Fruit fly (Drosophila melanogaster) whole organism, embryonic: ENCODE results near the gene AMPdeam.

Experiments
- Aef1 ChIP-seq: fragments of 200-800 bp; sonication (Bioruptor generic); IDR thresholded peaks from 3 replicates; pipeline ENCODE4 v1.3.6; 2022; ENCODE audit warnings: missing biosample characterization, missing genetic modification characterization
- Atf-2 ChIP-seq: fragments of 200-800 bp; sonication (Bioruptor generic); optimal IDR thresholded peaks from 2 replicates; lab custom pipeline; 2016; ENCODE audit warnings: missing biosample characterization, missing genetic modification characterization
- CG11504 ChIP-seq: fragments of 200-800 bp; sonication (Bioruptor generic); optimal IDR thresholded peaks from 3 replicates; lab custom pipeline; 2019; ENCODE audit warnings: missing biosample characterization, mild to moderate bottlenecking, missing genetic modification characterization, moderate library complexity
- CG1233 ChIP-seq: fragments of 200-800 bp; sonication (Bioruptor generic); optimal IDR thresholded peaks from 4 replicates; lab custom pipeline; 2018; ENCODE audit warnings: missing biosample characterization, mild to moderate bottlenecking, missing genetic modification characterization
- CG1529 ChIP-seq: fragments of 200-800 bp; sonication (Bioruptor generic); optimal IDR thresholded peaks from 3 replicates; lab custom pipeline; 2018; ENCODE audit warnings: missing biosample characterization, missing genetic modification characterization
- CG15479 ChIP-seq: fragments of 200-800 bp; sonication (Bioruptor generic); optimal IDR thresholded peaks from 3 replicates; lab custom pipeline; 2019; ENCODE audit warnings: missing biosample characterization, mild to moderate bottlenecking, missing genetic modification characterization, moderate library complexity
- CG17829 ChIP-seq: fragments of 200-800 bp; optimal IDR thresholded peaks from 2 replicates; lab custom pipeline; 2019; ENCODE audit warnings: missing biosample characterization, mild to moderate bottlenecking, missing genetic modification characterization, moderate library complexity
- CG17912 ChIP-seq: fragments of 200-800 bp; sonication (Bioruptor generic); optimal IDR thresholded peaks from 2 replicates; lab custom pipeline; 2018; ENCODE audit warnings: missing biosample characterization, mild to moderate bottlenecking, missing genetic modification characterization
- CG18619 ChIP-seq: fragments of 200-800 bp; sonication (Bioruptor generic); optimal IDR thresholded peaks from 3 replicates; lab custom pipeline; 2017; ENCODE audit warnings: missing biosample characterization, mild to moderate bottlenecking, missing genetic modification characterization
- CG18764 ChIP-seq: fragments of 200-800 bp; sonication (Bioruptor generic); optimal IDR thresholded peaks from 3 replicates; lab custom pipeline; 2016; ENCODE audit warnings: missing biosample characterization, missing genetic modification characterization
- CG2120 ChIP-seq: fragments of 200-800 bp; sonication (Bioruptor generic); optimal IDR thresholded peaks from 3 replicates; lab custom pipeline; 2016; ENCODE audit warnings: missing biosample characterization, missing genetic modification characterization
- CG2875 ChIP-seq: fragments of 200-800 bp; sonication (Bioruptor generic); optimal IDR thresholded peaks from 2 replicates; lab custom pipeline; 2017; ENCODE audit warnings: missing biosample characterization, mild to moderate bottlenecking, missing genetic modification characterization, missing genetic modification reagents
- CG3281 ChIP-seq: fragments of 200-800 bp; sonication (Bioruptor generic); optimal IDR thresholded peaks from 3 replicates; lab custom pipeline; 2017; ENCODE audit warnings: missing biosample characterization, mild to moderate bottlenecking, missing genetic modification characterization
- CG3407 ChIP-seq: fragments of 200-800 bp; sonication (Bioruptor generic); optimal IDR thresholded peaks from 2 replicates; lab custom pipeline; 2018; ENCODE audit warnings: missing biosample characterization, mild to moderate bottlenecking, missing genetic modification characterization
- CG6654 ChIP-seq: fragments of 200-800 bp; sonication (Bioruptor generic); optimal IDR thresholded peaks from 2 replicates; lab custom pipeline; 2017; ENCODE audit warnings: missing biosample characterization, mild to moderate bottlenecking, missing genetic modification characterization
- CG6683 ChIP-seq: fragments of 200-800 bp; sonication (Bioruptor generic); optimal IDR thresholded peaks from 2 replicates; lab custom pipeline; 2017; ENCODE audit warnings: missing biosample characterization, mild to moderate bottlenecking, missing genetic modification characterization, missing genetic modification reagents
- CG9727 ChIP-seq: fragments of 200-800 bp; sonication (Bioruptor generic); optimal IDR thresholded peaks from 3 replicates; lab custom pipeline; 2017; ENCODE audit warnings: missing biosample characterization, mild to moderate bottlenecking, missing genetic modification characterization
- Dfd ChIP-seq, 2 experiments: fragments of >200 bp; optimal IDR thresholded peaks; 2 replicates each; lab custom pipeline; 2017; ENCODE audit warnings: missing biosample characterization in 2 of 2, missing genetic modification characterization in 2 of 2
- HLH54F ChIP-seq: fragments of 200-800 bp; sonication (Bioruptor generic); optimal IDR thresholded peaks from 3 replicates; lab custom pipeline; 2016; ENCODE audit warnings: missing biosample characterization, missing genetic modification characterization
- Kr ChIP-seq: fragments of 200-800 bp; sonication (Bioruptor generic); optimal IDR thresholded peaks from 2 replicates; lab custom pipeline; 2017; ENCODE audit warnings: missing biosample characterization, mild to moderate bottlenecking, missing genetic modification characterization
- Med ChIP-seq: fragments of 200-800 bp; sonication (Bioruptor generic); peaks from one replicate; lab custom pipeline; 2016; ENCODE audit warnings: missing biosample characterization, missing genetic modification characterization, mild to moderate bottlenecking, inconsistent platforms, moderate library complexity
- Nf-YC ChIP-seq: fragments of 200-800 bp; optimal IDR thresholded peaks from 3 replicates; lab custom pipeline; 2019; ENCODE audit warnings: missing biosample characterization, mild to moderate bottlenecking, missing genetic modification characterization, moderate library complexity
- Ptx1 ChIP-seq: fragments of 200-800 bp; sonication (Bioruptor generic); IDR thresholded peaks from 2 replicates; pipeline ENCODE4 v1.3.6; 2022; ENCODE audit warnings: missing biosample characterization, missing genetic modification characterization
- Sry-δ ChIP-seq: fragments of 200-800 bp; sonication (Bioruptor generic); optimal IDR thresholded peaks from 2 replicates; lab custom pipeline; 2016; ENCODE audit warnings: missing biosample characterization, missing genetic modification characterization
- YL-1 ChIP-seq: fragments of 200-800 bp; sonication (Bioruptor generic); optimal IDR thresholded peaks from 3 replicates; lab custom pipeline; 2017; ENCODE audit warnings: missing biosample characterization, mild to moderate bottlenecking, missing genetic modification characterization
- abd-A ChIP-seq: fragments of 200-800 bp; sonication (Bioruptor generic); optimal IDR thresholded peaks from 3 replicates; lab custom pipeline; 2019; ENCODE audit warnings: missing biosample characterization, mild to moderate bottlenecking, missing genetic modification characterization, moderate library complexity
- ase ChIP-seq: fragments of 200-800 bp; sonication (Bioruptor generic); IDR thresholded peaks from 3 replicates; pipeline ENCODE4 v1.3.6; 2022; ENCODE audit warnings: missing biosample characterization, missing genetic modification characterization
- ato ChIP-seq: fragments of 200-800 bp; sonication (Bioruptor generic); IDR thresholded peaks from 2 replicates; pipeline ENCODE4 v1.3.6; 2022; ENCODE audit warnings: missing biosample characterization, missing genetic modification characterization; ENCODE audit not compliant: partially characterized antibody
- bab2 ChIP-seq: fragments of 200-800 bp; sonication (Bioruptor generic); optimal IDR thresholded peaks from 2 replicates; lab custom pipeline; 2016; ENCODE audit warnings: missing biosample characterization, missing genetic modification characterization
- bcd ChIP-seq: fragments of 200-800 bp; sonication (Bioruptor generic); optimal IDR thresholded peaks from 2 replicates; lab custom pipeline; 2017; ENCODE audit warnings: missing biosample characterization, mild to moderate bottlenecking, missing genetic modification characterization
- br ChIP-seq: fragments of >200 bp; optimal IDR thresholded peaks from 2 replicates; lab custom pipeline; 2017
- cas ChIP-seq: fragments of 200-800 bp; sonication (Bioruptor generic); IDR thresholded peaks from 2 replicates; pipeline ENCODE4 v1.3.6; 2022; ENCODE audit warnings: missing biosample characterization, missing genetic modification characterization
- chm ChIP-seq: fragments of 200-800 bp; sonication (Bioruptor generic); IDR thresholded peaks from 2 replicates; pipeline ENCODE4 v1.3.6; 2022; ENCODE audit warnings: missing biosample characterization, missing genetic modification characterization
- ci ChIP-seq: fragments of 200-800 bp; sonication (Bioruptor generic); IDR thresholded peaks from 3 replicates; pipeline ENCODE4 v1.3.6; 2022; ENCODE audit warnings: missing biosample characterization, missing genetic modification characterization
- corto ChIP-seq: fragments of 200-800 bp; sonication (Bioruptor generic); optimal IDR thresholded peaks from 2 replicates; lab custom pipeline; 2016; ENCODE audit warnings: missing biosample characterization, mild to moderate bottlenecking, missing genetic modification characterization, moderate library complexity
- crp ChIP-seq, 2 experiments: fragments of 200-800 bp; sonication (Bioruptor generic); optimal IDR thresholded peaks; 2 replicates in 1 of 2; 3 replicates in 1 of 2; lab custom pipeline; 2017; ENCODE audit warnings: missing biosample characterization in 2 of 2, missing genetic modification characterization in 2 of 2, mild to moderate bottlenecking in 1 of 2, moderate library complexity in 1 of 2
- danr ChIP-seq: fragments of 200-800 bp; sonication (Bioruptor generic); IDR thresholded peaks from 2 replicates; pipeline ENCODE4 v1.3.6; 2022; ENCODE audit warnings: missing biosample characterization, missing genetic modification characterization
- dati ChIP-seq: fragments of 200-800 bp; sonication (Bioruptor generic); IDR thresholded peaks from 2 replicates; pipeline ENCODE4 v1.3.6; 2022; ENCODE audit warnings: missing biosample characterization, missing genetic modification characterization
- ems ChIP-seq: fragments of 200-800 bp; sonication (Bioruptor generic); optimal IDR thresholded peaks from 3 replicates; lab custom pipeline; 2016; ENCODE audit warnings: missing biosample characterization, missing genetic modification characterization
- eyg ChIP-seq: fragments of 200-800 bp; sonication (Bioruptor generic); optimal IDR thresholded peaks from 3 replicates; lab custom pipeline; 2016; ENCODE audit warnings: missing biosample characterization, missing genetic modification characterization
- ftz-f1 ChIP-seq: fragments of 200-800 bp; sonication (Bioruptor generic); optimal IDR thresholded peaks from 2 replicates; lab custom pipeline; 2016; ENCODE audit warnings: missing biosample characterization, missing genetic modification characterization
- gce ChIP-seq: fragments of 200-800 bp; sonication (Bioruptor generic); IDR thresholded peaks from 3 replicates; pipeline ENCODE4 v1.3.6; 2022; ENCODE audit warnings: missing biosample characterization, missing genetic modification characterization
- grn ChIP-seq: fragments of 200-800 bp; sonication (Bioruptor generic); optimal IDR thresholded peaks from 3 replicates; lab custom pipeline; 2017; ENCODE audit warnings: missing biosample characterization, missing genetic modification characterization
- ken ChIP-seq: fragments of 200-800 bp; sonication (Bioruptor generic); IDR thresholded peaks from 3 replicates; pipeline ENCODE4 v1.3.6; 2022; ENCODE audit warnings: missing biosample characterization, missing genetic modification characterization
- kni ChIP-seq: fragments of 200-800 bp; sonication (Bioruptor generic); optimal IDR thresholded peaks from 3 replicates; lab custom pipeline; 2017; ENCODE audit warnings: mild to moderate bottlenecking, missing biosample characterization, missing genetic modification reagents, missing genetic modification characterization
- nom ChIP-seq: fragments of 200-800 bp; sonication (Bioruptor generic); optimal IDR thresholded peaks from 2 replicates; lab custom pipeline; 2017; ENCODE audit warnings: missing biosample characterization, missing genetic modification characterization, mild to moderate bottlenecking, moderate library complexity, missing genetic modification reagents
- phol ChIP-seq: fragments of 200-800 bp; sonication (Bioruptor generic); optimal IDR thresholded peaks from 3 replicates; lab custom pipeline; 2018; ENCODE audit warnings: missing biosample characterization, mild to moderate bottlenecking, missing genetic modification characterization, moderate library complexity
- row ChIP-seq: fragments of 200-800 bp; sonication (Bioruptor generic); IDR thresholded peaks from 3 replicates; pipeline ENCODE4 v1.3.6; 2022; ENCODE audit warnings: missing biosample characterization, missing genetic modification characterization
- so ChIP-seq: fragments of 200-800 bp; sonication (Bioruptor generic); IDR thresholded peaks from 3 replicates; pipeline ENCODE4 v1.3.6; 2022; ENCODE audit warnings: missing biosample characterization, missing genetic modification characterization
- tna ChIP-seq: fragments of 200-800 bp; sonication (Bioruptor generic); IDR thresholded peaks from 2 replicates; pipeline ENCODE4 v1.3.6; 2022; ENCODE audit warnings: missing biosample characterization, missing genetic modification characterization; ENCODE audit not compliant: partially characterized antibody

AMPdeam gene

dm6 chrX:13820310-13821038, 25.2 kb downstream of the AMPdeam start (continued):
- TF ChIP-seq Med (GFP tag; lab: Kevin White, UChicago) (peak; percentile 39), CG17829 (no peak), bcd (no peak), Sry-δ (GFP tag; lab: Kevin White, UChicago) (no peak), CG1233 (peak; percentile 37), CG15479 (GFP tag; lab: Kevin White, UChicago) (no peak), HLH54F (GFP tag; lab: Kevin White, UChicago) (no peak), CG2120 (peak; percentile 53), corto (GFP tag; lab: Kevin White, UChicago) (no peak), abd-A (tag; lab: Kevin White, UChicago) (no peak), CG18764 (GFP tag; lab: Kevin White, UChicago) (no peak), so (GFP tag; lab: Robert Waterston, UW) (0 out of 3 replicates have a peak, but pooled peaks have one; percentile 25), Atf-2 (no peak), row (GFP tag; lab: Robert Waterston, UW) (0 out of 3 replicates have a peak, but pooled peaks have one; percentile 17), ftz-f1 (GFP tag; lab: Kevin White, UChicago) (no peak), Dfd (GFP tag; optimal IDR thresholded peaks at IDR 0.05; lab: Kevin White, UChicago) (no peak), ken (GFP tag; lab: Robert Waterston, UW) (no peak), dati (no peak), CG3281 (GFP tag; lab: Kevin White, UChicago) (peak; percentile 25), CG6654 (GFP tag; lab: Kevin White, UChicago) (no peak), ci (peak; percentile 67; the same call in 2 of the 3 replicates), YL-1 (GFP tag; lab: Kevin White, UChicago) (no peak), CG3407 (GFP tag; lab: Kevin White, UChicago) (peak; percentile 42), CG18619 (GFP tag; lab: Kevin White, UChicago) (peak; percentile 31), kni (peak; percentile 1), CG6683 (GFP tag; lab: Kevin White, UChicago) (no peak), CG9727 (GFP tag; lab: Kevin White, UChicago) (peak; percentile 48), CG11504 (peak; percentile 32), chm (GFP tag; lab: Robert Waterston, UW) (0 out of 2 replicates have a peak, but pooled peaks have one; percentile 29), danr (no peak), nom (GFP tag; lab: Kevin White, UChicago) (no peak), grn (GFP tag; lab: Kevin White, UChicago) (no peak), Aef1 (GFP tag; lab: Robert Waterston, UW) (no peak), Nf-YC (no peak), CG2875 (GFP tag; lab: Kevin White, UChicago) (peak; percentile 16), crp (GFP tag; optimal IDR thresholded peaks at IDR 0.05; lab: Kevin White, UChicago) (no peak), bab2 (GFP tag; lab: Kevin White, UChicago) (peak; percentile 28), tna (GFP tag; lab: Robert Waterston, UW) (no peak), CG1529 (GFP tag; lab: Kevin White, UChicago) (no peak), ato (GFP tag; lab: Robert Waterston, UW) (no peak), gce (no peak), CG17912 (GFP tag; lab: Kevin White, UChicago) (no peak), br (lab: Kevin White, UChicago) (no peak), Ptx1 (GFP tag; lab: Robert Waterston, UW) (no peak), ems (no peak), eyg (no peak), cas (GFP tag; lab: Robert Waterston, UW) (no peak), ase (no peak), Kr (GFP tag; lab: Kevin White, UChicago) (no peak), phol (tag; lab: Kevin White, UChicago) (peak; percentile 34)
